Worm (Caenorhabditis elegans) whole organism, late embryonic: ENCODE results near the gene srb-11.

Experiments
- F13H6.1 ChIP-seq: sonication (generic microtip); optimal IDR thresholded peaks from 2 replicates; lab custom pipeline; 2016; ENCODE audit warnings: missing genetic modification characterization, missing compliant biosample characterization
- ahr-1 ChIP-seq: sonication (generic microtip); optimal IDR thresholded peaks from 2 replicates; lab custom pipeline; 2016; ENCODE audit warnings: missing genetic modification characterization, missing compliant biosample characterization
- ama-1 ChIP-seq: fragments of 150-350 bp; optimal IDR thresholded peaks from 2 replicates; lab custom pipeline; 2014
- ceh-31 ChIP-seq: sonication (generic microtip); optimal IDR thresholded peaks from 2 replicates; lab custom pipeline; 2016; ENCODE audit warnings: missing genetic modification characterization, missing compliant biosample characterization
- dmd-4 ChIP-seq: sonication (generic microtip); optimal IDR thresholded peaks from 2 replicates; lab custom pipeline; 2016; ENCODE audit warnings: borderline replicate concordance, missing genetic modification characterization, missing compliant biosample characterization
- elt-2 ChIP-seq: sonication (generic microtip); optimal IDR thresholded peaks from 2 replicates; lab custom pipeline; 2016; ENCODE audit warnings: missing genetic modification reagents, missing genetic modification characterization, missing compliant biosample characterization
- hlh-8 ChIP-seq: sonication (generic microtip); optimal IDR thresholded peaks from 2 replicates; lab custom pipeline; 2016; ENCODE audit warnings: missing genotype, missing genetic modification characterization, missing compliant biosample characterization
- pha-4 ChIP-seq: fragments of 150-350 bp; optimal IDR thresholded peaks from 2 replicates; lab custom pipeline; 2018; ENCODE audit warnings: missing biosample characterization, missing genetic modification reagents, missing genetic modification characterization
- sox-4 ChIP-seq: sonication (generic microtip); optimal IDR thresholded peaks from 2 replicates; lab custom pipeline; 2017; ENCODE audit warnings: mild to moderate bottlenecking, missing genetic modification characterization, inconsistent platforms, missing compliant biosample characterization
- ztf-16 ChIP-seq: sonication (generic microtip); optimal IDR thresholded peaks from 2 replicates; lab custom pipeline; 2017; ENCODE audit warnings: missing genetic modification characterization, missing compliant biosample characterization

DNA sequence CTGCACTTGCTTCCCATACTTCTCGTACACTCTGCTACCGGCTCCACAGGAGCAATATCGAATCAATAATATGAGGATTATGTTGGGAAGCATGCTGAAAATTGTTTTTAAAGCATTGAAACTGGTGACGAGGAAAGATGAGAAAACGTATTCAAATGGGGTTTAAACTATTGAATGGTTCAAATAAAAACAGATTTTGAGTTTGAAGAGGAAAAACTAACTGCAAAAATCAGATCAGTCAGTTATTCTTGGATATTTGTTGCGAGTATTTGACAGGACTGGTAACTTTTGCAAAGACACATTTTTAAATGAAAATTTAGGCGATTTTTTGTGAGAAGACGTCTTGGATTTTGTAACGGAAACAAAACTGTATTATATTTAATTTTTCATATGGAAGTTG lies 22.0 kb upstream of the srb-11 start, which contains the start of gene acr-5:
- no peak for TF ChIP-seq sox-4
- no peak for TF ChIP-seq dmd-4 (tag; lab: Kevin White, UChicago)
- TF ChIP-seq ama-1: no peak
- TF ChIP-seq ahr-1 (tag; lab: Kevin White, UChicago): no peak
- TF ChIP-seq ztf-16 (tag; lab: Kevin White, UChicago): no peak
- TF ChIP-seq elt-2: no peak
- TF ChIP-seq hlh-8 (tag; lab: Kevin White, UChicago): no peak
- TF ChIP-seq pha-4: no peak
- TF ChIP-seq F13H6.1 (tag; lab: Kevin White, UChicago): no peak
- TF ChIP-seq ceh-31 (tag; lab: Kevin White, UChicago): no peak
